Worm (Caenorhabditis elegans) whole organism, L2 larva: ENCODE results near the gene rpb-6.

ENCODE experiments used
- ZK546.5 ChIP-seq: sonication (generic microtip); optimal IDR thresholded peaks from 2 replicates; lab custom pipeline; 2017; ENCODE audit warnings: missing biosample characterization, missing genetic modification characterization
- aly-2 ChIP-seq: fragments of 150-350 bp; optimal IDR thresholded peaks from 2 replicates; lab custom pipeline; 2014; ENCODE audit warnings: missing biosample characterization, missing genetic modification characterization
- egl-27 ChIP-seq: sonication (generic microtip); optimal IDR thresholded peaks from 3 replicates; lab custom pipeline; 2017; ENCODE audit warnings: missing biosample characterization, missing genetic modification reagents, missing genetic modification characterization
- elt-3 ChIP-seq: sonication (generic microtip); optimal IDR thresholded peaks from 2 replicates; lab custom pipeline; 2017; ENCODE audit warnings: missing biosample characterization, missing genetic modification characterization
- nhr-11 ChIP-seq: fragments of 150-350 bp; optimal IDR thresholded peaks from 2 replicates; lab custom pipeline; 2014; ENCODE audit warnings: missing biosample characterization, missing genetic modification characterization
- nhr-21 ChIP-seq: fragments of 150-350 bp; optimal IDR thresholded peaks from 2 replicates; lab custom pipeline; 2014; ENCODE audit warnings: missing biosample characterization, missing genetic modification characterization
- nhr-23 ChIP-seq: fragments of 150-350 bp; optimal IDR thresholded peaks from 2 replicates; lab custom pipeline; 2014; ENCODE audit warnings: missing biosample characterization, missing genetic modification reagents, missing genetic modification characterization
- nhr-77 ChIP-seq: fragments of 150-350 bp; optimal IDR thresholded peaks from 2 replicates; lab custom pipeline; 2014; ENCODE audit warnings: missing biosample characterization, missing genetic modification characterization
- sma-3 ChIP-seq: sonication (generic microtip); optimal IDR thresholded peaks from 2 replicates; lab custom pipeline; 2016; ENCODE audit warnings: missing genetic modification reagents, missing genetic modification characterization, missing compliant biosample characterization
- snpc-4 ChIP-seq: fragments of 150-350 bp; optimal IDR thresholded peaks from 2 replicates; lab custom pipeline; 2014; ENCODE audit warnings: missing biosample characterization, missing genetic modification characterization
- unc-62 ChIP-seq: fragments of 150-350 bp; optimal IDR thresholded peaks from 2 replicates; lab custom pipeline; 2014; ENCODE audit warnings: missing biosample characterization, missing genetic modification reagents, missing genetic modification characterization
- ztf-11 ChIP-seq: sonication (generic microtip); optimal IDR thresholded peaks from 2 replicates; lab custom pipeline; 2017; ENCODE audit warnings: missing biosample characterization, missing genetic modification characterization
- ztf-4 ChIP-seq: fragments of 150-350 bp; optimal IDR thresholded peaks from 2 replicates; lab custom pipeline; 2014; ENCODE audit warnings: missing biosample characterization, missing genetic modification characterization

ce11 chrII:10618157-10618556 lies 39.0 kb downstream of the rpb-6 start, which contains the start of gene C14A4.13:
- TF ChIP-seq nhr-77 (tag; lab: Kevin White, UChicago) (no peak), sma-3 (GFP tag; lab: Kevin White, UChicago) (no peak), unc-62 (GFP tag; lab: Kevin White, UChicago) (no peak), ZK546.5 (tag; lab: Kevin White, UChicago) (no peak), nhr-11 (no peak), nhr-23 (no peak), aly-2 (tag; lab: Kevin White, UChicago) (no peak), elt-3 (tag; lab: Kevin White, UChicago) (no peak), ztf-4 (tag; lab: Kevin White, UChicago) (no peak), egl-27 (tag; lab: Kevin White, UChicago) (no peak), snpc-4 (tag; lab: Kevin White, UChicago) (no peak), ztf-11 (tag; lab: Kevin White, UChicago) (no peak), nhr-21 (no peak)
